Fruit fly (Drosophila melanogaster) whole organism, pupa: Measurements from ENCODE around the gene LanB1.

Experiments used
- CG10348 ChIP-seq: fragments of 200-800 bp; sonication (Bioruptor generic); IDR thresholded peaks from 2 replicates; pipeline ENCODE4 v1.3.6; 2022; ENCODE audit warnings: missing biosample characterization, missing genetic modification characterization
- CG12605 ChIP-seq: fragments of 200-800 bp; sonication (Bioruptor generic); IDR thresholded peaks from 2 replicates; pipeline ENCODE4 v1.3.6; 2022; ENCODE audit warnings: missing biosample characterization, missing genetic modification characterization
- CG13204 ChIP-seq: fragments of 200-800 bp; sonication (Bioruptor generic); optimal IDR thresholded peaks from 2 replicates; lab custom pipeline; 2018; ENCODE audit warnings: missing biosample characterization, mild to moderate bottlenecking, missing genetic modification characterization, moderate library complexity
- CG14655 ChIP-seq: fragments of 200-800 bp; sonication (Bioruptor generic); optimal IDR thresholded peaks from 3 replicates; lab custom pipeline; 2017; ENCODE audit warnings: mild to moderate bottlenecking, missing biosample characterization, missing genetic modification reagents, missing genetic modification characterization
- CG15710 ChIP-seq: fragments of 200-800 bp; sonication (Bioruptor generic); optimal IDR thresholded peaks from 2 replicates; lab custom pipeline; 2018; ENCODE audit warnings: missing biosample characterization, mild to moderate bottlenecking, missing genetic modification characterization, moderate library complexity
- CG17806 ChIP-seq: fragments of 200-800 bp; sonication (Bioruptor generic); optimal IDR thresholded peaks from 2 replicates; lab custom pipeline; 2018; ENCODE audit warnings: missing biosample characterization, mild to moderate bottlenecking, missing genetic modification characterization, moderate library complexity
- CG32121 ChIP-seq: fragments of 200-800 bp; sonication (Bioruptor generic); IDR thresholded peaks from 2 replicates; pipeline ENCODE4 v1.3.6; 2022; ENCODE audit warnings: missing biosample characterization, missing genetic modification characterization
- CG34367 ChIP-seq: fragments of 200-800 bp; sonication (Bioruptor generic); optimal IDR thresholded peaks from 2 replicates; lab custom pipeline; 2018; ENCODE audit warnings: missing biosample characterization, mild to moderate bottlenecking, missing genetic modification characterization
- CG4496 ChIP-seq: fragments of 200-800 bp; sonication (Bioruptor generic); IDR thresholded peaks from 3 replicates; pipeline ENCODE4 v1.3.6; 2022; ENCODE audit warnings: missing biosample characterization, missing genetic modification characterization
- CG8159 ChIP-seq: fragments of 200-800 bp; sonication (Bioruptor generic); optimal IDR thresholded peaks from 3 replicates; lab custom pipeline; 2018; ENCODE audit warnings: missing biosample characterization, mild to moderate bottlenecking, missing genetic modification characterization, moderate library complexity
- CG8301 ChIP-seq: fragments of 200-800 bp; sonication (Bioruptor generic); optimal IDR thresholded peaks from 2 replicates; lab custom pipeline; 2018; ENCODE audit warnings: missing biosample characterization, mild to moderate bottlenecking, missing genetic modification characterization
- CG9948 ChIP-seq: fragments of 200-800 bp; sonication (Bioruptor generic); optimal IDR thresholded peaks from 2 replicates; lab custom pipeline; 2018; ENCODE audit warnings: missing biosample characterization, mild to moderate bottlenecking, missing genetic modification characterization, moderate library complexity
- D1 ChIP-seq: fragments of 200-800 bp; sonication (Bioruptor generic); optimal IDR thresholded peaks from 2 replicates; lab custom pipeline; 2018; ENCODE audit warnings: missing biosample characterization, mild to moderate bottlenecking, missing genetic modification characterization, moderate library complexity
- EcR ChIP-seq: fragments of 200-800 bp; sonication (Bioruptor generic); optimal IDR thresholded peaks from 3 replicates; lab custom pipeline; 2019; ENCODE audit warnings: missing biosample characterization, missing genetic modification characterization, mild to moderate bottlenecking, moderate library complexity, missing genetic modification reagents
- Ets98B ChIP-seq: fragments of 200-800 bp; sonication (Bioruptor generic); IDR thresholded peaks from 2 replicates; pipeline ENCODE4 v1.3.6; 2022; ENCODE audit warnings: missing biosample characterization, missing genetic modification characterization
- Pif1A ChIP-seq: fragments of 200-800 bp; sonication (Bioruptor generic); optimal IDR thresholded peaks from 3 replicates; lab custom pipeline; 2016; ENCODE audit warnings: missing biosample characterization, missing genetic modification characterization
- Pif1B ChIP-seq: fragments of 200-800 bp; sonication (Bioruptor generic); optimal IDR thresholded peaks from 3 replicates; lab custom pipeline; 2016; ENCODE audit warnings: missing biosample characterization, missing genetic modification characterization
- Snoo ChIP-seq: fragments of 200-800 bp; sonication (Bioruptor generic); optimal IDR thresholded peaks from 3 replicates; lab custom pipeline; 2017; ENCODE audit warnings: missing biosample characterization, mild to moderate bottlenecking, missing genetic modification characterization, inconsistent platforms
- fd96Ca ChIP-seq: fragments of 200-800 bp; sonication (Bioruptor generic); IDR thresholded peaks from 3 replicates; pipeline ENCODE4 v1.3.6; 2022; ENCODE audit warnings: missing biosample characterization, missing genetic modification characterization
- gl ChIP-seq: fragments of 200-800 bp; sonication (Bioruptor generic); optimal IDR thresholded peaks from 2 replicates; lab custom pipeline; 2018; ENCODE audit warnings: missing biosample characterization, mild to moderate bottlenecking, missing genetic modification characterization
- rn ChIP-seq: fragments of 200-800 bp; sonication (Bioruptor generic); IDR thresholded peaks from 2 replicates; pipeline ENCODE4 v1.3.6; 2022; ENCODE audit warnings: missing biosample characterization, missing genetic modification characterization

LanB1 gene

DNA sequence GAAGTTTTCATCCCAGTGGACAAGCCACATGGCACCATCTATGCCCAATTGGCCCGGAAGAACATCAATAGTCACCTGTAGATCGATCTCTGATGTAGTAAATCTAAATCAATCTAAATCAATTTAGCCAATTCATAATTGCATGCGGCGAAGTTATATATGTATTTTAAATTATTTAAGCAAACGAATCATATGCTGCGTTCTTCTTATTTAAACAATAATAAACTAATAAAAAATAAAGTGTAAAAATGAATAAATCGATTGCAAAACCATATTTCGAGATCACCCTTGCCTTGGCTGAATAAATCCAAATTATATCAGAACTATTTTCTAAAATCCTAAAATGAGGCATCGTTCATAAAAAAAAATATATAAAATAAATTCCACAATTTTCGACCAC, 30.1 kb upstream of the LanB1 start, which contains the start of gene CG7164:
Gene CG7164 (plus strand): TSS at position 301 of the 400 bp plus-strand sequence.
- TF ChIP-seq Pif1B (GFP tag; lab: Kevin White, UChicago) (no peak), gl (tag; lab: Kevin White, UChicago) (no peak)
- TF ChIP-seq, all 21 proteins: peak for 0

DNA sequence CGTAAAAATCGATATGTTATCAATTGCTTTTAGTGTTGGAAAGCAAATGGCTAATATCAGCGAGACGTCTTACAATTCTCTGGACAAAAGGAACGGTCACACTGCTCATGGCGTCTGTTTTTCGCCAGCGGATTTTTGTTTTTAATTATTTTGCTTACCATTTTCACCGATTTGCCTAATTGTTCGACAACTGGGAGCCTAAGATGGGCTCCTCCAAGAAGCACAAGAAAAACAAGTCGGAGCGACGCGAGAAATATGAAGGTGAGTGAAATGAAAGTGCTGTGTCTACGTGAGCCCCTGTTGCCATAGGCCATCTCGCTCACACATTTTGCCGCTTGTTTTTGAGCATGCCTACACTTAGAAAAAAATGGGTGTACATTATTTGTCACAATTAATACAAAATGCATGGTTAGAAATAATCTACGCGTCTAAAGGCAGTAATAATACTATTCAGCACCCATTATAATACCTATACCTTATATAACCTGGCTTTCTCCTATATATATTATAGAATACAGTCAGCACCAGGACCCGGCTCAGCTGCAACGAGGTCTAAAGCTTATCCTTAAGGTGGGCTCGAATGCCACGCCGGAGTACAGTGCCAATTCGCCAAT, 28.3 kb upstream of the LanB1 start, which contains the start of gene Brd7-9:
Gene Brd7-9 (plus strand): TSS at position 78 of the 614 bp plus-strand sequence.
- TF ChIP-seq CG12605 (GFP tag; lab: Robert Waterston, UW) (peak; percentile 82), fd96Ca (GFP tag; lab: Robert Waterston, UW) (peak; percentile 74), Pif1A (GFP tag; lab: Kevin White, UChicago) (peak; percentile 80), CG4496 (GFP tag; lab: Robert Waterston, UW) (peak; percentile 91), Ets98B (GFP tag; lab: Robert Waterston, UW) (peak; percentile 86), CG34367 (tag; lab: Kevin White, UChicago) (peak; percentile 59), CG14655 (GFP tag; lab: Kevin White, UChicago) (peak; percentile 80), Snoo (tag; lab: Kevin White, UChicago) (no peak), rn (GFP tag; lab: Robert Waterston, UW) (0 out of 2 replicates have a peak, but pooled peaks have one; percentile 7), Pif1B (GFP tag; lab: Kevin White, UChicago) (peak; percentile 79), CG8159 (peak; percentile 68), CG8301 (peak; percentile 80), EcR (GFP tag; lab: Kevin White, UChicago) (no peak), CG32121 (GFP tag; lab: Robert Waterston, UW) (peak; percentile 79), CG17806 (no peak), D1 (tag; lab: Kevin White, UChicago) (no peak), CG9948 (tag; lab: Kevin White, UChicago) (no peak), CG13204 (no peak), gl (tag; lab: Kevin White, UChicago) (peak; percentile 51)

DNA sequence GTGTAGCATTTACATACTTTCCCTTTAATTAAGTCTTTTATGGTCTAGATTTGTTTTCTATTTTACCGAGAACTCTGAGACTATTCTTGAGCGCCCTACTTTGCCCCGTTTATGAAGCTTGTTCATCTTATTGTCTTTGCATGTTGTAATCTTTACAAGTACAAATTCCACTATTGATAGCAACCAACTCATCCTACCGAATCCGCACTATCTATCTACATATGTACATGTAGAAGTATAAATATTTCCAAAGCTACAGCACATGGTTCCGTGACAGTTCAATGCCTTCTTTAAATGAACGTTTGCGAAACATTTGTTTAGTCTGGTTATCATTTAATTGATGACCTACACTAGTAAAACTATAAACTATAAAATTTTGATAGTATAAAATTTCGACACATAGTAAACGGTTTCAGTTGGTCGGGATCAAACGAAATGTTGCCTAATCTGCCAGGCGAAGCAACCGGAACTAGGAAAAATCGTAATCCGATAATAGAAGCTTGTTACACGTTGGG, 22.2 kb upstream of the LanB1 start:
- no peak for TF ChIP-seq CG10348 (GFP tag; lab: Robert Waterston, UW)
- TF ChIP-seq CG12605 (GFP tag; lab: Robert Waterston, UW): no peak
- TF ChIP-seq CG15710: no peak
- peak; percentile 9; the same call in 1 of the 2 replicates for TF ChIP-seq Ets98B (GFP tag; lab: Robert Waterston, UW)
- no peak for TF ChIP-seq CG17806
- no peak for TF ChIP-seq Pif1B (GFP tag; lab: Kevin White, UChicago)
- no peak for TF ChIP-seq CG8159
- TF ChIP-seq fd96Ca (GFP tag; lab: Robert Waterston, UW): no peak

DNA sequence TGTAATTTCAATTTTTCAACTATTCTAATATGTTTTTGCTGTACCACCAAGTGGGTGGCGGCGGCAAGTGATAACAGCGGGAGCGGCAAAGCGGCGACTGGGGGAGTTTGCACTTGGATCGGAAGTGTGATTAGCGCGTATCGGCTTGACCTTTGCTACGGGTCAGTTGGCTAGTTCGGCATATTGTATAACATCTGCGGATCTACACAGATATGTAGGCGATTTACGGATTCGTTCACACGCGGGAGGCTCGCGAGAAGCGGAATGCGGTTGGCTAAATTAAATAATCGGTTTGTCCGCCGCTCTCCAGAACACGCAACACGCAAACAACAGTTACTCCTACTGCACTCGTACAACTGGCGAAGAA, 21.2 kb upstream of the LanB1 start:
- TF ChIP-seq gl (tag; lab: Kevin White, UChicago) (no peak), EcR (GFP tag; lab: Kevin White, UChicago) (no peak), CG12605 (GFP tag; lab: Robert Waterston, UW) (no peak), CG32121 (GFP tag; lab: Robert Waterston, UW) (no peak), CG14655 (GFP tag; lab: Kevin White, UChicago) (no peak), Pif1A (GFP tag; lab: Kevin White, UChicago) (no peak), CG34367 (tag; lab: Kevin White, UChicago) (no peak), CG10348 (GFP tag; lab: Robert Waterston, UW) (no peak), CG4496 (GFP tag; lab: Robert Waterston, UW) (no peak), CG17806 (no peak), fd96Ca (GFP tag; lab: Robert Waterston, UW) (no peak), D1 (tag; lab: Kevin White, UChicago) (no peak), Snoo (tag; lab: Kevin White, UChicago) (no peak), CG13204 (no peak), CG15710 (no peak), CG9948 (tag; lab: Kevin White, UChicago) (no peak), Ets98B (GFP tag; lab: Robert Waterston, UW) (no peak), CG8159 (no peak), Pif1B (GFP tag; lab: Kevin White, UChicago) (no peak), rn (GFP tag; lab: Robert Waterston, UW) (no peak)
- TF ChIP-seq, all 21 proteins: peak for 0

DNA sequence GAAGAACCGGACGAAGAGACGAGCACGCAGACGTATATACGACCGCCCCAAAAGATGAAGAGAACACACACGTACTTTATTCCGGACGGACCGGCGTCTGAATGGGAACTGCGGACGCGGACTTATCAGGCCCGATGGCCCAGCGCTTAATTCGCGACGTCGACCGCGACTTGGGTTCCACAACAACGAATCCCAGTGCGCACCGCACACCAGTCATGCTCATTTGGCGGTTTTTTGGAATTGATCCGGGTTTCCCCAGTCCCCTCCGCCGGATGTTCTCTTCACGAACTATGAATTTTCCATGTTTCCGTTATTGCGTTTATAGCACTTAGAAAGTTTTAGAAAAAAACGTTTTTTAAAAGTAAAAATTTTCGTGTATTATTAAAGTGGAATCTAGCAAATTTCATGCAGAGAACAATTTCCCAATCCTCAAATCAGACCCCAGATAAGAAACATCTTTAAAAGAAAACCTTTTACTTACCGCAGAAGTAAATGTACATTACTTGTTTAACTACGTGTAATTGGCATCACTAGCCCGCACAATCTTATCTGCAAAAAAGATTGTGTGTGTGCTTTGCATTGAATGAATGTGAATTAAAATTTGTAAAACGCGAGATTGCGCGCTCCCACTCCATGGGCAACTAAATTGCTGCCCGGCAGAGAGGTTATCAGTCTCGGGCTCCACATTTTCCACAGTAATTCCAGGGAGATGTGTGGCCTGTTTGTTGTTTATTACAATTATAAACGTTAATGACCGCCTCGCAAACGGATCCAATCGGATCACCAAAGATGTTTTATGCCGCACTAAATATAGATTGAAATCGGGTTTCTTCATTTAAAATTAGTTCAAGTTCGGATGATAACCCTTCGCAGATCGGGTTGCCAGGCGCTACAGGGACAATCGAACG, 20.5 kb upstream of the LanB1 start, which contains the start of gene CG7149:
Gene CG7149 (minus strand): TSS at position 110 of the 908 bp plus-strand sequence.
- TF ChIP-seq CG34367 (tag; lab: Kevin White, UChicago) (no peak), EcR (GFP tag; lab: Kevin White, UChicago) (peak; percentile 52), rn (GFP tag; lab: Robert Waterston, UW) (no peak), CG8301 (no peak), CG14655 (GFP tag; lab: Kevin White, UChicago) (peak; percentile 20), CG9948 (tag; lab: Kevin White, UChicago) (no peak), CG8159 (peak; percentile 46), Pif1B (GFP tag; lab: Kevin White, UChicago) (no peak), CG4496 (GFP tag; lab: Robert Waterston, UW) (peak; percentile 37; the same call in 1 of the 3 replicates), CG13204 (peak; percentile 67), Snoo (tag; lab: Kevin White, UChicago) (peak; percentile 25), D1 (tag; lab: Kevin White, UChicago) (no peak), Pif1A (GFP tag; lab: Kevin White, UChicago) (no peak), CG12605 (GFP tag; lab: Robert Waterston, UW) (0 out of 2 replicates have a peak, but pooled peaks have one; percentile 11), fd96Ca (GFP tag; lab: Robert Waterston, UW) (peak; percentile 13; the same call in 1 of the 3 replicates), gl (tag; lab: Kevin White, UChicago) (no peak), Ets98B (GFP tag; lab: Robert Waterston, UW) (no peak; the same call in 1 of the 2 replicates)
- TF ChIP-seq, all 21 proteins: peak for 8
